Worm (Caenorhabditis elegans): ENCODE data around the gene mdt-8.

The mdt-8 gene

DNA sequence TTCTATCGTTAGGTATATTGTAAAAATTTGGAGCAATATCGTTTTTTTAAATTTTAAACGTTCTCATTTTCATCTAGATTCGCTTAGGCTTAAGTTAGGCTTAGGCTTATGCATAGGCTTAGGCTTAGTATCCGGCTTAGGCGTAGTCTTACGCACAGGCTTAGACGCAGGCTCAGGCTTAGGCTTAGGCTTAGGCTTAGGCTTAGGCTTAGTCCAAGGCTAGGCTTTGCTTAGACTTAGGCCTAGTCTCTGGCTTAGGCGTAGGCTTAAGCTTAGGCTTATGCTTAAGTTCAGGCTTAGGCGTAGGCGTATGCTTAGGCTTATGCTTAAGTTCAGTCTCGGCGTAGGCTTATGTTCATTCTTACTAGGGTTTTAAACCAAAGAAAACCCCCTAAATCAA is 29.9 kb downstream of the mdt-8 start:
- no peak for TF ChIP-seq rnt-1 (tag; optimal IDR thresholded peaks at IDR 0.05)
- TF ChIP-seq dve-1 (tag; optimal IDR thresholded peaks at IDR 0.05), result peak; percentile 2

DNA sequence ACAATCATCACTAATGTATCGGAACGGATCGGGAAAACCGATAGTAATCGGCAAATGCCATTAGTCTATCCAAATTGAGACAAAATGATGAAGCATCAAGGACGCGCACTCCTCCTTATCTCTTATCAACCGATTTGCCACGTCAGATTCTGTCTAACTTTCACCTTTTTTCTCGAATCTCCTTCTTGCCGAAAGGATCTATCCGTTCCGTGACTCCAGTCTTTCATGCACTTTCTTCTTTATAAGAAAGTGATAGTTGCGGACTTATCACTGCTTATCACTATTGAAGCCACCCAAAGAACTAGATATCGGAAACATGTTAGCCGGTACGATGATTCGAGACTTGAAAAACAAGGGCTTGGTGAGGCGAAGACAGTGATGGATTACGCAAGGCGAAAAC is 31.7 kb downstream of the mdt-8 start:
- TF ChIP-seq eyg-1 (tag; optimal IDR thresholded peaks at IDR 0.05) (no peak), ceh-6 (GFP tag; optimal IDR thresholded peaks at IDR 0.05) (no peak), unc-42 (tag; optimal IDR thresholded peaks at IDR 0.05) (no peak), ceh-2 (tag; optimal IDR thresholded peaks at IDR 0.05) (no peak), unc-55 (GFP tag; optimal IDR thresholded peaks at IDR 0.05) (no peak), ahr-1 (tag; optimal IDR thresholded peaks at IDR 0.05) (no peak), hlh-6 (tag; optimal IDR thresholded peaks at IDR 0.05) (no peak), ceh-48 (tag; optimal IDR thresholded peaks at IDR 0.05) (no peak)

DNA sequence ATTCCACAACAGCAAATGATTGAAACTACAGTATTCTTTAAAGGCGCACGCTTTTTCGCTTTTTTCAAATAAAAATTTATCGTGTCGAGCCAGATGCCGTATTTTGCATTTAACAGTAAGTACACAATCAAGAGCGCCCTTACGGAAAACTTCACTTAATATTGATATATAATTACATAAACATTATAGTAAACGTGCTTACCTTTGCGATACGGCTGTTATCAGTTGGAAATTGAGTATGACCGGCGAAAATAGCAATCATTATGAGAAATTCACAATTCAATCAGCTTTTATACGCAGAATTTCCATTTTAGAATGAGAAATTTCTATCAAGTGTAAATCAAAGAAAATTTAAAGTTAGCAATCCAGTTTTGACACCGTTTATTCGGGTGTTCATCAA is 33.4 kb downstream of the mdt-8 start, which contains the start of gene B0334.20:
TSS of gene B0334.20 (minus strand) at position 262 of the 400 bp plus-strand sequence.
- no peak for TF ChIP-seq pha-4 (tag; optimal IDR thresholded peaks at IDR 0.05)

DNA sequence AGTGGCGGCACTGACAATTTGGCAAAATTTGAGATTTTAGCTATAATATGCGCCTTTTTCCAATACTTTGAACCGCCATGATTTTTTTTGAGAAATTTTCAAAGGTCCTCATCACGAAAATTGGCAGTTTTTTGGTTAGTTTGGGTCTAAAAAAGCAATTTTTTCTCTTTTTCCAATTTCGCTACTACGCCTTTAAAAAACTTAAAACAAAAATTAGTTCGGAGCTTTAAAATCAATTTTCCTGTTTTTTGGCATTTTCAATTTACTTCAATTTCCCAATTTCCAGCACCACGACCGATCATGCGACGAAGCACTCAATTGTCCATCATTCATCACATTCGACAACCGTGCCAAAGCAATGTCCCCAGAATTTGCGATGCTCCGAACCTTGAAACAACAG is 36.3 kb downstream of the mdt-8 start, which contains the start of gene B0334.5:
TSS of gene B0334.5 (plus strand) at position 301 of the 400 bp plus-strand sequence.
- no peak for TF ChIP-seq ets-4 (tag; optimal IDR thresholded peaks at IDR 0.05)
- no peak for TF ChIP-seq lim-6 (tag; optimal IDR thresholded peaks at IDR 0.05)
- TF ChIP-seq ahr-1 (tag; optimal IDR thresholded peaks at IDR 0.05), result no peak
- TF ChIP-seq ttx-3 (tag; optimal IDR thresholded peaks at IDR 0.05), result no peak
- TF ChIP-seq K09A11.1 (tag; optimal IDR thresholded peaks at IDR 0.05; ENCODE audit: insufficient read depth), result no peak
- TF ChIP-seq fax-1 (tag; optimal IDR thresholded peaks at IDR 0.05), result no peak
- no peak for TF ChIP-seq fkh-6 (tag; optimal IDR thresholded peaks at IDR 0.05)
- TF ChIP-seq C38D4.7 (GFP tag; optimal IDR thresholded peaks at IDR 0.05), result no peak
- no peak for TF ChIP-seq C08G9.2 (tag; optimal IDR thresholded peaks at IDR 0.05)
- TF ChIP-seq unc-3 (GFP tag; conservative IDR thresholded peaks at IDR 0.05), result no peak
- no peak for TF ChIP-seq unc-3 (tag; optimal IDR thresholded peaks at IDR 0.05)
- no peak for TF ChIP-seq ceh-45 (GFP tag; IDR thresholded peaks at IDR 0.05)
- no peak for TF ChIP-seq sox-2 (GFP tag; IDR thresholded peaks at IDR 0.05)
- TF ChIP-seq hlh-15 (tag; optimal IDR thresholded peaks at IDR 0.05), result no peak
- TF ChIP-seq nhr-232 (tag; optimal IDR thresholded peaks at IDR 0.05), result no peak
- no peak for TF ChIP-seq gmeb-2 (tag; optimal IDR thresholded peaks at IDR 0.05)
- no peak for TF ChIP-seq hlh-30 (tag; optimal IDR thresholded peaks at IDR 0.05; ENCODE audit: insufficient read depth)
- no peak for TF ChIP-seq elt-4 (tag; optimal IDR thresholded peaks at IDR 0.05)
- TF ChIP-seq dmd-4 (tag; optimal IDR thresholded peaks at IDR 0.05; ENCODE audit: borderline replicate concordance), result no peak
- no peak for TF ChIP-seq che-1 (tag; optimal IDR thresholded peaks at IDR 0.05)
- TF ChIP-seq ceh-6 (GFP tag; optimal IDR thresholded peaks at IDR 0.05), result no peak

DNA sequence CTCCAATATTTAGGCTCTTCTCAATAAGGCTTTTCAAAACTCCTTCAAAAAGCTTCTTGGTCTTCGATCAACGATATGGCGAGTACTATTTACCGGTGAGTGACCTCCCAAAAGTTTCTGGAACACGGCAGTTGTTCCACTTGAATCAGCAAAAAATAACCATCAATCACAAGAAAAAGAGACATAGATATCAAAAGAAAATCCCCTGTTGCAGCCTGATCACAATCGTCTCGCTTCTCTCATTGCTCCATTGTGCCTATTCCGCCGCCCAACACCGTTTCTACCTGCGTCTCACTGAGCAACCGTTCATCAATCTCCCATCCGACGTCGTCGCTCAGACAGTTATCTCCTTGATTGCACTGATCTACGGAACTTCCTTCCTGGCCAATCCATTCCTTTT is 36.8 kb downstream of the mdt-8 start, which contains the start of gene emc-5:
TSS of gene emc-5 (plus strand) at position 14 of the 400 bp plus-strand sequence.
- TF ChIP-seq lin-11 (tag; optimal IDR thresholded peaks at IDR 0.05) (no peak), dmd-4 (tag; optimal IDR thresholded peaks at IDR 0.05; ENCODE audit: borderline replicate concordance) (no peak), rnt-1 (tag; optimal IDR thresholded peaks at IDR 0.05) (no peak), ceh-18 (tag; optimal IDR thresholded peaks at IDR 0.05) (peak; percentile 26), T23F11.4 (GFP tag; optimal IDR thresholded peaks at IDR 0.05) (no peak), unc-55 (GFP tag; optimal IDR thresholded peaks at IDR 0.05) (peak; percentile 14), ahr-1 (tag; optimal IDR thresholded peaks at IDR 0.05) (no peak), ceh-24 (tag; optimal IDR thresholded peaks at IDR 0.05) (no peak), nhr-232 (tag; optimal IDR thresholded peaks at IDR 0.05) (no peak), ceh-9 (tag; optimal IDR thresholded peaks at IDR 0.05) (no peak), ttx-3 (tag; optimal IDR thresholded peaks at IDR 0.05) (no peak)

Measured in whole organism, late embryonic.